Worm (Caenorhabditis elegans): ENCODE data around the gene srw-24.

DNA sequence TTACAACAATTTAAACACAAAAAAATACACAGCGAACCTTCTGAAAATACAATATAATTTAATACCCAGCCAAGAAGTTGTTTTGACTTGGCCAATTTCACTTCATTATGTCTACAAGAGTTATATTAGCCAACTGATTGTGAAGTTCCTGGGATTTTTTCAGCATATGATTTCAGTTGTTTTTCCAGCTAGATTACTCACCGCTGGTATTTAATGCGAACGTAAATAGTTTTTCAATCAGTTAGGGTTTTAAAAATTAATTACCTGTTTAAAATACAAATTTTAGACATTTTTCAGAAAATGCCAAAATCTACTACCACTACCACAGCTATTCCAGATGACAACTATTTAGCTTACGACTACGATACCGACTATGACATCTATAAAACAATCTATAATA lies 1.9 kb downstream of the srw-24 start, which contains the start of gene srw-14:
- TF ChIP-seq nhr-12 (tag; optimal IDR thresholded peaks at IDR 0.05): no peak
- TF ChIP-seq unc-62 (GFP tag; optimal IDR thresholded peaks at IDR 0.05): no peak
- TF ChIP-seq M03D4.4 (tag; optimal IDR thresholded peaks at IDR 0.05): no peak
